Worm (Caenorhabditis elegans) whole organism, L4 larva: ENCODE data around the gene gstk-1.

Source experiments
- D1046.2 ChIP-seq: fragments of 200-800 bp; sonication (Bioruptor generic); IDR thresholded peaks from 2 replicates; pipeline ENCODE4 v1.3.6; 2022; ENCODE audit warnings: missing genetic modification characterization, missing compliant biosample characterization
- F44E2.7 ChIP-seq: fragments of 200-800 bp; sonication (Bioruptor generic); IDR thresholded peaks from 2 replicates; pipeline ENCODE4 v2.1.2; 2022; ENCODE audit warnings: missing genetic modification characterization, missing compliant biosample characterization
- T26A8.4 ChIP-seq: fragments of 200-800 bp; sonication (Bioruptor generic); IDR thresholded peaks from 2 replicates; pipeline ENCODE4 v1.3.6; 2022; ENCODE audit warnings: missing genetic modification characterization, missing compliant biosample characterization
- Y105C5A.15 ChIP-seq: fragments of 200-800 bp; sonication (Bioruptor generic); IDR thresholded peaks from 2 replicates; pipeline ENCODE4 v1.3.6; 2022; ENCODE audit warnings: missing genetic modification characterization, missing compliant biosample characterization
- Y48G9A.11 ChIP-seq: fragments of 200-800 bp; sonication (Bioruptor generic); IDR thresholded peaks from 2 replicates; pipeline ENCODE4 v1.3.6; 2022; ENCODE audit warnings: missing genetic modification reagents, missing genetic modification characterization, missing compliant biosample characterization
- Y75B8A.6 ChIP-seq: fragments of 200-800 bp; sonication (Bioruptor generic); IDR thresholded peaks from 2 replicates; pipeline ENCODE4 v1.3.6; 2022; ENCODE audit warnings: missing genetic modification reagents, missing genetic modification characterization, missing compliant biosample characterization
- ama-1 ChIP-seq: fragments of 150-350 bp; optimal IDR thresholded peaks from 2 replicates; lab custom pipeline; 2014; ENCODE audit warnings: inconsistent platforms, mixed read lengths
- arid-1 ChIP-seq: fragments of 200-800 bp; sonication (Bioruptor generic); conservative IDR thresholded peaks from 2 replicates; pipeline ENCODE4 v1.3.6; 2022; ENCODE audit warnings: missing genetic modification reagents, missing genetic modification characterization, missing compliant biosample characterization
- ceh-20 ChIP-seq: fragments of 200-800 bp; sonication (Bioruptor generic); IDR thresholded peaks from 2 replicates; pipeline ENCODE4 v1.3.6; 2022; ENCODE audit warnings: missing genetic modification reagents, missing genetic modification characterization, missing compliant biosample characterization
- ceh-28 ChIP-seq: fragments of 150-350 bp; optimal IDR thresholded peaks from 2 replicates; lab custom pipeline; 2014; ENCODE audit warnings: missing biosample characterization, missing genetic modification reagents, missing genetic modification characterization
- ceh-82 ChIP-seq: sonication (generic microtip); optimal IDR thresholded peaks from 2 replicates; lab custom pipeline; 2017; ENCODE audit warnings: missing biosample characterization, missing genetic modification characterization
- ces-1 ChIP-seq: fragments of 150-350 bp; sonication (generic microtip); optimal IDR thresholded peaks from 4 replicates; lab custom pipeline; 2014; ENCODE audit warnings: missing biosample characterization, missing genetic modification reagents, missing genetic modification characterization
- daf-19 ChIP-seq: fragments of 200-800 bp; sonication (Bioruptor generic); conservative IDR thresholded peaks from 2 replicates; pipeline ENCODE4 v1.3.6; 2022; ENCODE audit warnings: missing genetic modification characterization, missing compliant biosample characterization
- dmd-6 ChIP-seq: fragments of 200-800 bp; sonication (Bioruptor generic); IDR thresholded peaks from 2 replicates; pipeline ENCODE4 v1.3.6; 2022; ENCODE audit warnings: missing genetic modification reagents, missing genetic modification characterization, missing compliant biosample characterization
- dmd-8 ChIP-seq: fragments of 200-800 bp; sonication (Bioruptor generic); IDR thresholded peaks from 2 replicates; pipeline ENCODE4 v1.3.6; 2022; ENCODE audit warnings: missing genetic modification characterization, missing compliant biosample characterization
- dmd-9 ChIP-seq: fragments of 200-800 bp; sonication (Bioruptor generic); IDR thresholded peaks from 2 replicates; pipeline ENCODE4 v1.3.6; 2022; ENCODE audit warnings: missing genetic modification reagents, missing genetic modification characterization, missing compliant biosample characterization
- duxl-1 ChIP-seq: sonication (generic microtip); optimal IDR thresholded peaks from 2 replicates; lab custom pipeline; 2016; ENCODE audit warnings: mild to moderate bottlenecking, missing genetic modification characterization, moderate library complexity, missing compliant biosample characterization; ENCODE audit not compliant: poor library complexity
- gei-8 ChIP-seq: fragments of 200-800 bp; sonication (Bioruptor generic); optimal IDR thresholded peaks from 2 replicates; lab custom pipeline; 2018; ENCODE audit warnings: mild to moderate bottlenecking, missing genetic modification characterization, missing compliant biosample characterization
- hif-1 ChIP-seq, 2 experiments: sonication (generic microtip); optimal IDR thresholded peaks; 2 replicates each; lab custom pipeline; 2016 to 2017; ENCODE audit warnings: missing compliant biosample characterization in 2 of 2, missing genetic modification characterization in 2 of 2, missing genetic modification reagents in 2 of 2, missing genotype in 2 of 2, mild to moderate bottlenecking in 1 of 2
- hmg-1.1 ChIP-seq: fragments of 200-800 bp; sonication (Bioruptor generic); IDR thresholded peaks from 2 replicates; pipeline ENCODE4 v1.3.6; 2022; ENCODE audit warnings: missing genetic modification reagents, missing genetic modification characterization, missing compliant biosample characterization
- lin-1 ChIP-seq: fragments of 200-800 bp; sonication (Bioruptor generic); IDR thresholded peaks from 2 replicates; pipeline ENCODE4 v1.3.6; 2022; ENCODE audit warnings: missing genetic modification reagents, missing genetic modification characterization, missing compliant biosample characterization
- lin-39 ChIP-seq: fragments of 150-350 bp; optimal IDR thresholded peaks from 2 replicates; lab custom pipeline; 2014; ENCODE audit warnings: missing biosample characterization, missing genetic modification reagents, missing genetic modification characterization
- madf-5 ChIP-seq, 2 experiments: fragments of 200-800 bp; sonication (Bioruptor generic); IDR thresholded peaks; 2 replicates each; pipeline ENCODE4 v1.3.6; 2022; ENCODE audit warnings: missing compliant biosample characterization in 2 of 2, missing genetic modification characterization in 2 of 2
- madf-9 ChIP-seq: fragments of 200-800 bp; sonication (Bioruptor generic); conservative IDR thresholded peaks from 2 replicates; pipeline ENCODE4 v1.3.6; 2022; ENCODE audit warnings: missing genetic modification reagents, missing genetic modification characterization, missing compliant biosample characterization
- mdl-1 ChIP-seq, 2 experiments: fragments of 150-350 bp in 1 of 2; sonication (generic microtip) in 1 of 2; optimal IDR thresholded peaks; 2 replicates each; lab custom pipeline; 2014 to 2017; ENCODE audit warnings: missing biosample characterization in 2 of 2, missing genetic modification characterization in 2 of 2
- mdt-29 ChIP-seq: fragments of 200-800 bp; sonication (Bioruptor generic); IDR thresholded peaks from 2 replicates; pipeline ENCODE4 v1.3.6; 2022; ENCODE audit warnings: missing genetic modification reagents, missing genetic modification characterization, missing compliant biosample characterization
- mep-1 ChIP-seq: fragments of 150-350 bp; sonication (generic microtip); optimal IDR thresholded peaks from 3 replicates; lab custom pipeline; 2014; ENCODE audit warnings: missing biosample characterization, missing genetic modification characterization
- mxl-2 ChIP-seq: fragments of 200-800 bp; sonication (Bioruptor generic); conservative IDR thresholded peaks from 2 replicates; pipeline ENCODE4 v1.3.6; 2022; ENCODE audit warnings: missing genetic modification reagents, missing genetic modification characterization, missing compliant biosample characterization
- mxl-3 ChIP-seq: fragments of 200-800 bp; sonication (Bioruptor generic); optimal IDR thresholded peaks from 2 replicates; lab custom pipeline; 2018; ENCODE audit warnings: mild to moderate bottlenecking, missing genetic modification characterization, missing compliant biosample characterization
- nhr-11 ChIP-seq: fragments of 150-350 bp; optimal IDR thresholded peaks from 2 replicates; lab custom pipeline; 2014; ENCODE audit warnings: missing biosample characterization, missing genetic modification characterization
- nhr-25 ChIP-seq: sonication (generic microtip); optimal IDR thresholded peaks from 2 replicates; lab custom pipeline; 2017; ENCODE audit warnings: missing genetic modification characterization, mild to moderate bottlenecking, missing compliant biosample characterization, antibody characterized with exemption, moderate library complexity, borderline replicate concordance; ENCODE audit not compliant: insufficient read depth
- nhr-28 ChIP-seq: fragments of 150-350 bp; optimal IDR thresholded peaks from 2 replicates; lab custom pipeline; 2014; ENCODE audit warnings: missing biosample characterization, missing genetic modification characterization
- nhr-42 ChIP-seq: fragments of 200-800 bp; sonication (Bioruptor generic); IDR thresholded peaks from 2 replicates; pipeline ENCODE4 v1.3.6; 2022; ENCODE audit warnings: missing genetic modification characterization, missing compliant biosample characterization
- nhr-77 ChIP-seq: fragments of 150-350 bp; optimal IDR thresholded peaks from 2 replicates; lab custom pipeline; 2014; ENCODE audit warnings: missing biosample characterization, missing genetic modification characterization
- pha-4 ChIP-seq, 2 experiments: fragments of 150-350 bp in 1 of 2; fragments of 200-800 bp in 1 of 2; sonication (Bioruptor generic) in 1 of 2; IDR thresholded peaks in 1 of 2; optimal IDR thresholded peaks in 1 of 2; 2 replicates each; pipeline versions ENCODE4 v1.3.6 to Lab custom; 2014 to 2022; ENCODE audit warnings: missing genetic modification characterization in 2 of 2, missing genetic modification reagents in 2 of 2, missing biosample characterization in 1 of 2, missing compliant biosample characterization in 1 of 2
- pqm-1 ChIP-seq: sonication (generic microtip); optimal IDR thresholded peaks from 2 replicates; lab custom pipeline; 2017; ENCODE audit warnings: missing biosample characterization, missing genetic modification characterization
- sdz-12 ChIP-seq: fragments of 200-800 bp; sonication (Bioruptor generic); optimal IDR thresholded peaks from 2 replicates; lab custom pipeline; 2018; ENCODE audit warnings: mild to moderate bottlenecking, missing genetic modification characterization, missing compliant biosample characterization
- tag-97 ChIP-seq: fragments of 200-800 bp; sonication (Bioruptor generic); IDR thresholded peaks from 2 replicates; pipeline ENCODE4 v1.3.6; 2022; ENCODE audit warnings: missing genetic modification characterization, missing compliant biosample characterization
- unc-39 ChIP-seq: sonication (generic microtip); optimal IDR thresholded peaks from 2 replicates; lab custom pipeline; 2017; ENCODE audit warnings: missing biosample characterization, missing genetic modification characterization
- unc-62 ChIP-seq, 3 experiments: fragments of 150-350 bp in 1 of 3; sonication (generic microtip); optimal IDR thresholded peaks in 2 of 3; peaks in 1 of 3; 1 replicate in 1 of 3; 2 replicates in 2 of 3; lab custom pipeline; 2014 to 2017; ENCODE audit warnings: missing biosample characterization in 3 of 3, missing genetic modification characterization in 3 of 3, missing genetic modification reagents in 3 of 3, missing genotype in 1 of 3
- vab-7 ChIP-seq: fragments of 200-800 bp; sonication (Bioruptor generic); IDR thresholded peaks from 2 replicates; pipeline ENCODE4 v1.3.6; 2022; ENCODE audit warnings: missing genetic modification reagents, missing genetic modification characterization, missing compliant biosample characterization
- zag-1 ChIP-seq: fragments of 150-350 bp; optimal IDR thresholded peaks from 2 replicates; lab custom pipeline; 2014; ENCODE audit warnings: missing biosample characterization, missing genetic modification characterization
- zfp-3 ChIP-seq: fragments of 200-800 bp; sonication (Bioruptor generic); conservative IDR thresholded peaks from 2 replicates; pipeline ENCODE4 v1.3.6; 2022; ENCODE audit warnings: missing genetic modification reagents, missing genetic modification characterization, missing compliant biosample characterization
- ztf-11 ChIP-seq: fragments of 150-350 bp; optimal IDR thresholded peaks from 2 replicates; lab custom pipeline; 2014; ENCODE audit warnings: missing biosample characterization, missing genetic modification characterization
- ztf-7 ChIP-seq: fragments of 150-350 bp; optimal IDR thresholded peaks from 2 replicates; lab custom pipeline; 2014; ENCODE audit warnings: missing biosample characterization, missing genetic modification characterization

gstk-1 gene

DNA sequence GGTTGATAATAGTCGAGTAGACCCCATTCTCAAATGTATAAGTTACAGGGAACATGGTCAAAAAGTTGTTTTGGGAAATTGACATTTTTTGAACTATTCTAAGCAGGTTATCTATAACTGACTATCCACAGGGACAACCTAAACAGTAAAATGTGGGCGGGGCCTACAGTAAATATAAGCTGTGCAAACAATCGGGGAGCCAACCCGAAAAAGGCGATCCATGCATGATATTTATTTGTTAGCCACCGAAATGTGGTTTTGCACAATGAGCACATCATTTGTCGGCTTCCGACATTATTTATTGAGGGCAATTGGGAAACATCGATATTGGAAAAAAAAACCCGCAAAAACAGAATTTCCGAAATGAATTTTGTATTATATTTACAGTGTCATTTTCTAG is 41.8 kb upstream of the gstk-1 start, which contains the start of gene hlh-6:
Gene hlh-6, minus strand, starts transcription at position 101 of the 400 bp plus-strand sequence.
- TF ChIP-seq madf-5 (GFP tag; IDR thresholded peaks at IDR 0.05; lab: Robert Waterston, UW) (no peak), zag-1 (tag; lab: Kevin White, UChicago) (no peak), Y75B8A.6 (no peak), zfp-3 (no peak), pha-4 (GFP tag; IDR thresholded peaks at IDR 0.05; lab: Robert Waterston, UW) (no peak), pha-4 (tag; optimal IDR thresholded peaks at IDR 0.05; lab: Kevin White, UChicago) (no peak), unc-39 (tag; lab: Kevin White, UChicago) (no peak), unc-62 (GFP tag; optimal IDR thresholded peaks at IDR 0.05 in 1 of 2; lab: Kevin White, UChicago) (no peak), unc-62 (tag; optimal IDR thresholded peaks at IDR 0.05; lab: Kevin White, UChicago) (no peak), lin-39 (tag; lab: Kevin White, UChicago) (no peak), mxl-2 (GFP tag; lab: Robert Waterston, UW) (no peak), nhr-42 (GFP tag; lab: Robert Waterston, UW) (no peak), mxl-3 (GFP tag; lab: Kevin White, UChicago) (no peak), sdz-12 (no peak), ces-1 (no peak), daf-19 (GFP tag; lab: Robert Waterston, UW) (no peak), dmd-9 (no peak)

DNA sequence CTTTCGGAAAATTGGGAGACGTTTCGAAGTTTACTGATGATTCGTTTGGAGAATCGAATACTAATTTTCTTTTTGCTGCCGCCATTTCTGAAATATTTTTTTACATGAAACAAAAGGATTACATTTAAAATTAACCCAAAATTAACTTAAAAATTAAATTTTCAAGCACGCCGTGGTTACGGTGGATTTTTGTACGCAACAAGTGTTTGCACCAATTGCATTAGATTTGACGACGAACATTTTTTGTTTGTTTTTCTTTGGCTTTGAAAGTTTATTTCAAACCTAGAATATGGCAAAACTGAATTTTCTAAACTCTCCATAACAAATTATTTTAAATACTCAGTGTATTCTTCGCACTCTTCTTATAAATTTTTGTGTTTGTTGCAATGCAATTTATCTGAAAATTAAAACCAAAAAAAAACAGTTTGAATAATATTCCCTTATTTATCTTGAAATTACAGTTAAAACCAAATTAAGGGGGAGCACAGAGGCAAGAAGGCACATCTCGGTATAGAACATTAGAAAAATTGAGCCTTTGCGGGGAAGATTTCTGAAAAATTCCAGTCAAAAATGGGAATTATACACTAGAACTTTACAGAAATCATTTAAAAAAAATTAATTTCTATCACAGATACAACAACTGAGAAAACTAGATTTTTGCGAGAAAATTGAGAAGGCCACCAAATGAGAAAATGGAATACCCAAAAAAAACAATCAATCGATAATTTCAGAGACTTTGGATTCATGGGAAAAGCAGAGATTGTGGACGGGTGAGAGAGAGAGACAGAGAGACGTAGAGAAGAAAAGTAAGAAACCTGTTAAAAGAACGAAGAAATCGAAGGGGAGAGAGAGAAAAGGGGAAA is 39.2 kb upstream of the gstk-1 start, which contains the start of gene hal-3:
Gene hal-3, minus strand, starts transcription at position 87 of the 863 bp plus-strand sequence.
- no peak for TF ChIP-seq F44E2.7 (GFP tag; lab: Robert Waterston, UW)
- peak; percentile 18 for TF ChIP-seq sdz-12
- no peak for TF ChIP-seq ztf-11 (tag; lab: Kevin White, UChicago)
- TF ChIP-seq dmd-6 (GFP tag; lab: Robert Waterston, UW), result no peak; the same call in 1 of the 2 replicates
- peak; percentile 47 for TF ChIP-seq ama-1
- TF ChIP-seq ztf-7 (tag; lab: Kevin White, UChicago), result no peak
- TF ChIP-seq nhr-11 (tag; lab: Kevin White, UChicago), result no peak
- 0 out of 2 replicates have a peak, but pooled peaks have one; percentile 27 for TF ChIP-seq Y48G9A.11
- TF ChIP-seq gei-8, result no peak
- TF ChIP-seq tag-97 (GFP tag; lab: Robert Waterston, UW), result no peak
- TF ChIP-seq madf-9, result 0 out of 2 replicates have a peak, but pooled peaks have one; percentile 4
- TF ChIP-seq lin-1 (GFP tag; lab: Robert Waterston, UW), result no peak; the same call in none of the 2 replicates
- no peak for TF ChIP-seq daf-19 (GFP tag; lab: Robert Waterston, UW)
- TF ChIP-seq arid-1 (GFP tag; lab: Robert Waterston, UW), result peak; percentile 47; the same call in 1 of the 2 replicates
- TF ChIP-seq mep-1 (tag; lab: Kevin White, UChicago), result peak; percentile 31
- no peak for TF ChIP-seq zag-1 (tag; lab: Kevin White, UChicago)
- TF ChIP-seq mdt-29 (GFP tag; lab: Robert Waterston, UW), result peak; percentile 39; the same call in 1 of the 2 replicates
- peak; percentile 20 for TF ChIP-seq nhr-25 (tag; lab: Kevin White, UChicago)
- TF ChIP-seq dmd-8, result 0 out of 2 replicates have a peak, but pooled peaks have one; percentile 14
- no peak for TF ChIP-seq Y105C5A.15
- TF ChIP-seq ceh-20, result no peak
- TF ChIP-seq ces-1, result no peak
- peak in 1 of 2 experiments; percentile 18 for TF ChIP-seq hif-1 (tag; optimal IDR thresholded peaks at IDR 0.05; lab: Kevin White, UChicago)
- no peak for TF ChIP-seq nhr-42 (GFP tag; lab: Robert Waterston, UW)
- TF ChIP-seq nhr-77 (tag; lab: Kevin White, UChicago), result no peak
- peak; percentile 67 for TF ChIP-seq ceh-28 (tag; lab: Kevin White, UChicago)
- TF ChIP-seq nhr-28 (tag; lab: Kevin White, UChicago), result no peak
- no peak for TF ChIP-seq Y75B8A.6
- no peak for TF ChIP-seq D1046.2 (GFP tag; lab: Robert Waterston, UW)
- no peak for TF ChIP-seq ceh-82
- TF ChIP-seq vab-7 (GFP tag; lab: Robert Waterston, UW), result no peak
- peak; percentile 38 for TF ChIP-seq duxl-1
- TF ChIP-seq hmg-1.1 (GFP tag; lab: Robert Waterston, UW), result peak; percentile 14; the same call in 1 of the 2 replicates
- peak; percentile 39; the same call in 1 of the 2 replicates for TF ChIP-seq T26A8.4
- TF ChIP-seq pqm-1, result no peak
- TF ChIP-seq mdl-1 (tag; optimal IDR thresholded peaks at IDR 0.05; lab: Kevin White, UChicago), result no peak
